Worm (Caenorhabditis elegans) whole organism, late embryonic: Measurements from ENCODE around the gene lurp-1.

Experiments used
- ama-1 ChIP-seq: fragments of 150-350 bp; optimal IDR thresholded peaks from 2 replicates; lab custom pipeline; 2014
- ceh-31 ChIP-seq: sonication (generic microtip); optimal IDR thresholded peaks from 2 replicates; lab custom pipeline; 2016; ENCODE audit warnings: missing genetic modification characterization, missing compliant biosample characterization
- ceh-34 ChIP-seq: sonication (generic microtip); optimal IDR thresholded peaks from 2 replicates; lab custom pipeline; 2016; ENCODE audit warnings: mild to moderate bottlenecking, missing genetic modification characterization, missing compliant biosample characterization
- elt-2 ChIP-seq: sonication (generic microtip); optimal IDR thresholded peaks from 2 replicates; lab custom pipeline; 2016; ENCODE audit warnings: missing genetic modification reagents, missing genetic modification characterization, missing compliant biosample characterization
- hlh-30 ChIP-seq: sonication (generic microtip); optimal IDR thresholded peaks from 2 replicates; lab custom pipeline; 2017; ENCODE audit warnings: antibody characterized with exemption, missing genetic modification characterization, missing compliant biosample characterization; ENCODE audit not compliant: insufficient read depth
- nfya-1 ChIP-seq: sonication (generic microtip); optimal IDR thresholded peaks from 2 replicates; lab custom pipeline; 2017; ENCODE audit warnings: missing genetic modification characterization, mild to moderate bottlenecking, missing compliant biosample characterization, antibody characterized with exemption, moderate library complexity
- tbx-7 ChIP-seq: sonication (generic microtip); optimal IDR thresholded peaks from 2 replicates; lab custom pipeline; 2016; ENCODE audit warnings: missing genotype, missing genetic modification characterization, missing compliant biosample characterization

- TF ChIP-seq ceh-34 (tag; lab: Kevin White, UChicago) (no peak), hlh-30 (tag; lab: Kevin White, UChicago) (no peak), nfya-1 (tag; lab: Kevin White, UChicago) (peak; percentile 63), ama-1 (lab: Kevin White, UChicago) (no peak), tbx-7 (tag; lab: Kevin White, UChicago) (no peak), ceh-31 (tag; lab: Kevin White, UChicago) (no peak), elt-2 (no peak)
These were observed 42.2 kb upstream of the lurp-1 start for ce11 chrII:10838550-10838949.
